Worm (Caenorhabditis elegans) whole organism, young adult: ENCODE data around the gene F35F11.2.

ENCODE experiments used
- B0019.2 ChIP-seq: fragments of 200-800 bp; sonication (Bioruptor generic); conservative IDR thresholded peaks from 2 replicates; pipeline ENCODE4 v1.3.6; 2022; ENCODE audit warnings: missing genetic modification reagents, missing genetic modification characterization, missing compliant biosample characterization
- B0035.1 ChIP-seq: sonication (generic microtip); optimal IDR thresholded peaks from 2 replicates; lab custom pipeline; 2016; ENCODE audit warnings: missing genetic modification characterization, mild to moderate bottlenecking, missing compliant biosample characterization, missing genotype, missing genetic modification reagents
- B0261.1 ChIP-seq: sonication (generic microtip); optimal IDR thresholded peaks from 2 replicates; lab custom pipeline; 2016; ENCODE audit warnings: mild to moderate bottlenecking, missing genetic modification characterization, moderate library complexity, missing compliant biosample characterization
- T26A5.8 ChIP-seq: sonication (generic microtip); optimal IDR thresholded peaks from 2 replicates; lab custom pipeline; 2016; ENCODE audit warnings: missing genetic modification characterization, missing compliant biosample characterization
- Y67H2A.10 ChIP-seq: fragments of 200-800 bp; sonication (Bioruptor generic); conservative IDR thresholded peaks from 2 replicates; pipeline ENCODE4 v1.3.6; 2022; ENCODE audit warnings: missing genetic modification reagents, missing genetic modification characterization, missing compliant biosample characterization
- Y95B8A.8 ChIP-seq: fragments of 200-800 bp; sonication (Bioruptor generic); IDR thresholded peaks from 2 replicates; pipeline ENCODE4 v1.3.6; 2022; ENCODE audit warnings: missing genetic modification reagents, missing genetic modification characterization, missing compliant biosample characterization
- ama-1 ChIP-seq, 3 experiments: fragments of 150-350 bp in 1 of 3; sonication (generic microtip) in 2 of 3; optimal IDR thresholded peaks; 2 replicates each; lab custom pipeline; 2014 to 2018; ENCODE audit warnings: missing biosample characterization in 2 of 3, missing genetic modification characterization in 2 of 3, missing genetic modification reagents in 2 of 3
- cebp-1 ChIP-seq, 2 experiments: fragments of 200-800 bp in 1 of 2; sonication (Bioruptor generic) in 1 of 2; sonication (generic microtip) in 1 of 2; IDR thresholded peaks in 1 of 2; optimal IDR thresholded peaks in 1 of 2; 2 replicates each; pipeline versions ENCODE4 v1.3.6 to Lab custom; 2017 to 2022; ENCODE audit warnings: missing compliant biosample characterization in 2 of 2, missing genetic modification characterization in 2 of 2, mild to moderate bottlenecking in 1 of 2, missing genetic modification reagents in 1 of 2, moderate library complexity in 1 of 2
- cebp-2 ChIP-seq: fragments of 200-800 bp; sonication (Bioruptor generic); IDR thresholded peaks from 2 replicates; pipeline ENCODE4 v1.3.6; 2022; ENCODE audit warnings: missing genetic modification characterization, missing compliant biosample characterization
- ceh-100 ChIP-seq: fragments of 200-800 bp; sonication (Bioruptor generic); IDR thresholded peaks from 2 replicates; pipeline ENCODE4 v1.3.6; 2022; ENCODE audit warnings: missing genetic modification reagents, missing genetic modification characterization, missing compliant biosample characterization
- ceh-27 ChIP-seq: fragments of 200-800 bp; sonication (Bioruptor generic); optimal IDR thresholded peaks from 2 replicates; lab custom pipeline; 2018; ENCODE audit warnings: mild to moderate bottlenecking, missing genetic modification characterization, moderate library complexity, missing compliant biosample characterization
- ceh-40 ChIP-seq: fragments of 200-800 bp; sonication (Bioruptor generic); IDR thresholded peaks from 2 replicates; pipeline ENCODE4 v1.3.6; 2022; ENCODE audit warnings: missing genetic modification characterization, missing compliant biosample characterization
- fkh-3 ChIP-seq: sonication (generic microtip); optimal IDR thresholded peaks from 2 replicates; lab custom pipeline; 2016; ENCODE audit warnings: mild to moderate bottlenecking, missing genetic modification characterization, missing compliant biosample characterization
- hmg-1.2 ChIP-seq: fragments of 200-800 bp; sonication (Bioruptor generic); IDR thresholded peaks from 2 replicates; pipeline ENCODE4 v1.3.6; 2022; ENCODE audit warnings: missing genetic modification reagents, missing genetic modification characterization, missing compliant biosample characterization
- hmg-20 ChIP-seq: fragments of 200-800 bp; sonication (Bioruptor generic); IDR thresholded peaks from 2 replicates; pipeline ENCODE4 v1.3.6; 2022; ENCODE audit warnings: missing genetic modification reagents, missing genetic modification characterization, missing compliant biosample characterization
- lin-26 ChIP-seq: fragments of 200-800 bp; sonication (Bioruptor generic); IDR thresholded peaks from 2 replicates; pipeline ENCODE4 v1.3.6; 2022; ENCODE audit warnings: missing genetic modification reagents, missing genetic modification characterization, missing compliant biosample characterization
- madf-10 ChIP-seq: sonication (generic microtip); optimal IDR thresholded peaks from 2 replicates; lab custom pipeline; 2016; ENCODE audit warnings: mild to moderate bottlenecking, missing genetic modification characterization, missing compliant biosample characterization
- madf-3 ChIP-seq: fragments of 200-800 bp; sonication (Bioruptor generic); IDR thresholded peaks from 2 replicates; pipeline ENCODE4 v1.3.6; 2022; ENCODE audit warnings: missing genetic modification reagents, missing genetic modification characterization, missing compliant biosample characterization
- mcd-1 ChIP-seq: fragments of 200-800 bp; sonication (Bioruptor generic); IDR thresholded peaks from 2 replicates; pipeline ENCODE4 v1.3.6; 2022; ENCODE audit warnings: missing genetic modification reagents, missing genetic modification characterization, missing compliant biosample characterization
- nfyb-1 ChIP-seq: fragments of 200-800 bp; sonication (Bioruptor generic); IDR thresholded peaks from 2 replicates; pipeline ENCODE4 v1.3.6; 2022; ENCODE audit warnings: missing genetic modification reagents, missing genetic modification characterization, missing compliant biosample characterization
- nhr-27 ChIP-seq: fragments of 200-800 bp; sonication (Bioruptor generic); optimal IDR thresholded peaks from 2 replicates; lab custom pipeline; 2018; ENCODE audit warnings: mild to moderate bottlenecking, missing genetic modification characterization, moderate library complexity, missing compliant biosample characterization
- nhr-80 ChIP-seq: sonication (generic microtip); optimal IDR thresholded peaks from 2 replicates; lab custom pipeline; 2016; ENCODE audit warnings: missing genetic modification characterization, missing compliant biosample characterization
- repo-1 ChIP-seq: sonication (generic microtip); optimal IDR thresholded peaks from 2 replicates; lab custom pipeline; 2017; ENCODE audit warnings: mild to moderate bottlenecking, missing genetic modification characterization, missing compliant biosample characterization
- sea-2 ChIP-seq: fragments of 200-800 bp; sonication (Bioruptor generic); IDR thresholded peaks from 2 replicates; pipeline ENCODE4 v1.3.6; 2022; ENCODE audit warnings: missing genetic modification characterization, missing compliant biosample characterization
- zfh-2 ChIP-seq: fragments of 200-800 bp; sonication (Bioruptor generic); conservative IDR thresholded peaks from 2 replicates; pipeline ENCODE4 v1.3.6; 2022; ENCODE audit warnings: missing genetic modification reagents, missing genetic modification characterization, missing compliant biosample characterization
- zim-3 ChIP-seq: sonication (generic microtip); optimal IDR thresholded peaks from 2 replicates; lab custom pipeline; 2017; ENCODE audit warnings: mild to moderate bottlenecking, missing genetic modification characterization, moderate library complexity, missing compliant biosample characterization
- ztf-28 ChIP-seq: fragments of 200-800 bp; sonication (Bioruptor generic); IDR thresholded peaks from 2 replicates; pipeline ENCODE4 v1.3.6; 2022; ENCODE audit warnings: missing genetic modification reagents, missing genetic modification characterization, missing compliant biosample characterization
- ztf-6 ChIP-seq: fragments of 200-800 bp; sonication (Bioruptor generic); IDR thresholded peaks from 2 replicates; pipeline ENCODE4 v1.3.6; 2022; ENCODE audit warnings: missing genetic modification reagents, missing genetic modification characterization, missing compliant biosample characterization

The F35F11.2 gene

ce11 chrIV:3999662-4000061 lies 40.4 kb upstream of the F35F11.2 start:
- TF ChIP-seq nfyb-1 (GFP tag; lab: Robert Waterston, UW) (0 out of 2 replicates have a peak, but pooled peaks have one; percentile 39), zfh-2 (GFP tag; lab: Robert Waterston, UW) (peak; percentile 49; the same call in 1 of the 2 replicates), B0019.2 (GFP tag; lab: Robert Waterston, UW) (no peak)
- TF ChIP-seq, all 124 proteins: peak for 2

DNA sequence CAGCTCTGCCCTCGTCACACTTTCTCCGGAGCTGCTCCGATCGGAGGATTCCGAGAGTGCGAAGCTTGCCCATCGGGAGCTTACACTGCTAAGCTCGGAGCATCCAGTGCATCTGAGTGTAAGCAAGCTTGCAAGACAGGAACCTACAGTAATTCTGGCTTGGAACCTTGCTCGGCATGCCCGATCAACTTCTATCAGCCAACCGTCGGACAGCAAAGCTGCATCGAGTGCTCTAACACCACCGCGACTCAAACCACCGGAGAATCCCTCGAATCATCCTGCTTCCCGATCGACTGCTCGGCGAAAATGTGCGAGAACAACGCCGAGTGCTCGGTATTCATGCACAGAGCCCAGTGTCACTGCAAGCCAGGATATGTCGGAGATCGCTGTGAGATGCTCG lies 35.9 kb upstream of the F35F11.2 start:
- TF ChIP-seq ceh-100 (GFP tag; lab: Robert Waterston, UW) (no peak), Y95B8A.8 (GFP tag; lab: Robert Waterston, UW) (no peak), ama-1 (optimal IDR thresholded peaks at IDR 0.05; lab: Kevin White, UChicago) (no peak), ama-1 (GFP tag; optimal IDR thresholded peaks at IDR 0.05; lab: Kevin White, UChicago) (no peak), ztf-28 (GFP tag; lab: Robert Waterston, UW) (no peak), B0261.1 (no peak), zfh-2 (GFP tag; lab: Robert Waterston, UW) (peak; percentile 71), lin-26 (GFP tag; lab: Robert Waterston, UW) (no peak), mcd-1 (0 out of 2 replicates have a peak, but pooled peaks have one; percentile 20)

- no peak for TF ChIP-seq T26A5.8 (tag; lab: Kevin White, UChicago)
- TF ChIP-seq hmg-20 (GFP tag; lab: Robert Waterston, UW) = no peak
- no peak for TF ChIP-seq cebp-2 (GFP tag; lab: Robert Waterston, UW)
- no peak for TF ChIP-seq madf-10 (tag; lab: Kevin White, UChicago)
- no peak for TF ChIP-seq hmg-1.2 (GFP tag; lab: Robert Waterston, UW)
- TF ChIP-seq ceh-40 = no peak
These were observed 34.9 kb upstream of the F35F11.2 start for ce11 chrIV:4005166-4005565.

ce11 chrIV:4007697-4008096 lies 32.4 kb upstream of the F35F11.2 start, which contains the start of gene W02C12.2:
W02C12.2 (minus strand) TSS chrIV:4007973.
- TF ChIP-seq madf-3 (GFP tag; lab: Robert Waterston, UW) (no peak), fkh-3 (no peak), repo-1 (tag; lab: Kevin White, UChicago) (no peak), B0035.1 (tag; lab: Kevin White, UChicago) (no peak), ceh-27 (peak; percentile 30), zfh-2 (GFP tag; lab: Robert Waterston, UW) (peak; percentile 53; the same call in 1 of the 2 replicates), nhr-27 (tag; lab: Kevin White, UChicago) (no peak)

DNA sequence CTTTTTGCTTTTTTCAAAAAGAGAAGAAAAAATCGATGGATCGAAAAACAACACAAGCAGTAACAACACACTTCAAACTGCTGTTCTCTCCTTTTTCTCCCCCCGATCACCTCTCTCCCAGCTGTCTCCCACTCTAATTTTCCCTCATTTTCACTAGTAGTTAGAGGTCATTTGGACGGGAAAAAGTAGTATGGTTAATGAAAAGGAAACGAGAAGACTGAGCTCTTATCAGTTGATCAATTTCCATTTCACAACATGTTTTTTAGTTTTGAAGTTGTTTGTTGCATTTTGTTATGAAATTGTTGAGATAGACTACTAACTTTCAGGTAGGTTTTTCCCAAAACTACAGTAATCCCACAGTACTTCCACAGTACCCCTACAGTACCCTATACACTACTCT lies 31.6 kb upstream of the F35F11.2 start:
- TF ChIP-seq cebp-1 (GFP tag; IDR thresholded peaks at IDR 0.05; lab: Robert Waterston, UW) = peak; percentile 29; the same call in 1 of the 2 replicates
- TF ChIP-seq cebp-1 (tag; optimal IDR thresholded peaks at IDR 0.05; lab: Kevin White, UChicago) = peak; percentile 54
- no peak for TF ChIP-seq zim-3 (tag; lab: Kevin White, UChicago)
- peak; percentile 12 for TF ChIP-seq nhr-80 (tag; lab: Kevin White, UChicago)
- TF ChIP-seq, all 124 proteins: peak for 2

- TF ChIP-seq zim-3 (tag; lab: Kevin White, UChicago) (no peak), ztf-6 (GFP tag; lab: Robert Waterston, UW) (no peak), zfh-2 (GFP tag; lab: Robert Waterston, UW) (peak; percentile 75), Y67H2A.10 (GFP tag; lab: Robert Waterston, UW) (no peak), sea-2 (GFP tag; lab: Robert Waterston, UW) (no peak), nhr-80 (tag; lab: Kevin White, UChicago) (no peak)
- TF ChIP-seq, all 124 proteins: peak for 1
These were observed 30.2 kb upstream of the F35F11.2 start for ce11 chrIV:4009923-4010322.
